Worm (Caenorhabditis elegans) whole organism, early embryonic: ENCODE data around the gene eas-1.

ENCODE experiments used
- B0310.2 ChIP-seq: sonication (generic microtip); optimal IDR thresholded peaks from 2 replicates; lab custom pipeline; 2016; ENCODE audit warnings: mild to moderate bottlenecking, missing genetic modification characterization, missing compliant biosample characterization
- F13C5.2 ChIP-seq: sonication (generic microtip); optimal IDR thresholded peaks from 2 replicates; lab custom pipeline; 2017; ENCODE audit warnings: mild to moderate bottlenecking, missing genetic modification characterization, inconsistent platforms, missing compliant biosample characterization
- aly-1 ChIP-seq: sonication (generic microtip); optimal IDR thresholded peaks from 2 replicates; lab custom pipeline; 2016; ENCODE audit warnings: missing genetic modification characterization, missing compliant biosample characterization
- ama-1 ChIP-seq: fragments of 150-350 bp; optimal IDR thresholded peaks from 2 replicates; lab custom pipeline; 2014
- ceh-13 ChIP-seq: fragments of 200-800 bp; sonication (Bioruptor generic); optimal IDR thresholded peaks from 2 replicates; lab custom pipeline; 2018; ENCODE audit warnings: mild to moderate bottlenecking, missing genetic modification characterization, missing compliant biosample characterization
- ceh-36 ChIP-seq: sonication (generic microtip); optimal IDR thresholded peaks from 2 replicates; lab custom pipeline; 2016; ENCODE audit warnings: missing genetic modification characterization, inconsistent platforms, missing compliant biosample characterization
- ets-7 ChIP-seq: sonication (generic microtip); optimal IDR thresholded peaks from 2 replicates; lab custom pipeline; 2016; ENCODE audit warnings: missing genotype, missing genetic modification characterization, missing compliant biosample characterization
- flt-1 ChIP-seq: fragments of 200-800 bp; sonication (Bioruptor generic); IDR thresholded peaks from 2 replicates; pipeline ENCODE4 v1.3.6; 2022; ENCODE audit warnings: missing genetic modification characterization, missing compliant biosample characterization
- hmbx-1 ChIP-seq: sonication (generic microtip); optimal IDR thresholded peaks from 2 replicates; lab custom pipeline; 2016; ENCODE audit warnings: mild to moderate bottlenecking, missing genetic modification characterization, missing compliant biosample characterization
- hmg-4 ChIP-seq: fragments of 200-800 bp; sonication (Bioruptor generic); optimal IDR thresholded peaks from 2 replicates; lab custom pipeline; 2018; ENCODE audit warnings: mild to moderate bottlenecking, missing genetic modification characterization, missing compliant biosample characterization
- hnd-1 ChIP-seq: sonication (generic microtip); optimal IDR thresholded peaks from 2 replicates; lab custom pipeline; 2016; ENCODE audit warnings: missing genetic modification characterization, missing compliant biosample characterization
- pes-1 ChIP-seq: fragments of 200-800 bp; sonication (Bioruptor generic); IDR thresholded peaks from 2 replicates; pipeline ENCODE4 v1.3.6; 2022; ENCODE audit warnings: missing genetic modification reagents, missing genetic modification characterization, missing compliant biosample characterization
- scrt-1 ChIP-seq: fragments of 200-800 bp; sonication (Bioruptor generic); IDR thresholded peaks from 2 replicates; pipeline ENCODE4 v1.3.6; 2022; ENCODE audit warnings: missing genetic modification characterization, missing compliant biosample characterization
- sea-1 ChIP-seq: fragments of 200-800 bp; sonication (Bioruptor generic); conservative IDR thresholded peaks from 2 replicates; pipeline ENCODE4 v1.3.6; 2022; ENCODE audit warnings: missing genetic modification characterization, missing compliant biosample characterization
- tbx-11 ChIP-seq: fragments of 200-800 bp; sonication (Bioruptor generic); IDR thresholded peaks from 2 replicates; pipeline ENCODE4 v1.3.6; 2022; ENCODE audit warnings: missing genetic modification characterization, missing compliant biosample characterization
- tbx-37 ChIP-seq: fragments of 200-800 bp; sonication (Bioruptor generic); conservative IDR thresholded peaks from 2 replicates; pipeline ENCODE4 v1.3.6; 2022; ENCODE audit warnings: missing genetic modification reagents, missing genetic modification characterization, missing compliant biosample characterization
- tra-4 ChIP-seq: sonication (generic microtip); optimal IDR thresholded peaks from 2 replicates; lab custom pipeline; 2017; ENCODE audit warnings: missing genetic modification characterization, missing compliant biosample characterization

eas-1 gene

DNA sequence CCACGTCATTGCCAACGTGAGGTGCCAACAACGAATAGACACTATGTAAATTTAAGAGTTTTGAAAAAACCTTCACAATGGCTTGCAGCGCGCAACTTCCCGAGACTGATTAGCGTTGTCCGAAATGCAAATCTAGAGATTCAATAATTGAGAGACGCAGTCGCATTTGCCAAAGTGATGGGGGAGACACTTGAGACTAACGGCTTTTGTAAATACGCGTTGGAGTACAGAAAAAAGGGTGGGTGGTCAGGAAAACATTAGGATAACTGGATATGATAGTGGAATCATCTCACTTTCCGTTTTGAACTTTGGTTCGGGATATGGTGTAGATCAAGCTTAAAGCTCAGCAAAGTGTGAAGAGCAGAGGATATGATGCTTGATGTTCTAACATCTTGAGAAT lies 39.5 kb downstream of the eas-1 start:
- TF ChIP-seq tbx-37 (no peak), ama-1 (lab: Kevin White, UChicago) (no peak), scrt-1 (GFP tag; lab: Robert Waterston, UW) (no peak), B0310.2 (tag; lab: Kevin White, UChicago) (no peak), sea-1 (GFP tag; lab: Robert Waterston, UW) (no peak), hnd-1 (tag; lab: Kevin White, UChicago) (no peak), tra-4 (tag; lab: Kevin White, UChicago) (no peak), ceh-13 (GFP tag; lab: Kevin White, UChicago) (no peak), pes-1 (GFP tag; lab: Robert Waterston, UW) (no peak), F13C5.2 (tag; lab: Kevin White, UChicago) (no peak), hmg-4 (GFP tag; lab: Kevin White, UChicago) (no peak), hmbx-1 (tag; lab: Kevin White, UChicago) (no peak)

DNA sequence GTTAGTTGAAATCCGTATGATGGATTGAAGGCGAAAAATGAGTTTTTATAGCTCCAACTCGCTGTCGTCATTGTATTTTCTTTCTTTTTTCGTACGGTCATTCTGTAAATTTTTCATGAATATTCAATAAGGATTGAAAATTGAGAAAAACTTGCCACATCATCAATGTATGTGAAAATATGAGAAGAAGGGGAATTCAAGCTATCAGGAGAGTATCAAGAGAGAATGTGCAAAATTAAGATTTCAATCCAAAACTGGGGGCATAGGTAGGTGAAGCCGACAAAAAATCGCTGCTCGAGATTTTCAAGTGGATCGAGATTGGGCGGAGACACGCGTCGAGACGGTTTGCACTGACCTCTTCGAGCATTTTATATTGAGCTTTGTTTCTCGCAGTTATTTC lies 44.2 kb downstream of the eas-1 start, which contains the start of gene nep-12:
TSS of gene nep-12 (minus strand) at position 101 of the 400 bp plus-strand sequence.
- TF ChIP-seq tbx-37 (no peak), tbx-11 (GFP tag; lab: Robert Waterston, UW) (no peak), F13C5.2 (tag; lab: Kevin White, UChicago) (no peak), flt-1 (GFP tag; lab: Robert Waterston, UW) (no peak), hnd-1 (tag; lab: Kevin White, UChicago) (no peak), hmg-4 (GFP tag; lab: Kevin White, UChicago) (no peak), ceh-36 (tag; lab: Kevin White, UChicago) (no peak), hmbx-1 (tag; lab: Kevin White, UChicago) (no peak), ceh-13 (GFP tag; lab: Kevin White, UChicago) (no peak), pes-1 (GFP tag; lab: Robert Waterston, UW) (no peak), ama-1 (lab: Kevin White, UChicago) (no peak), B0310.2 (tag; lab: Kevin White, UChicago) (no peak), sea-1 (GFP tag; lab: Robert Waterston, UW) (no peak), ets-7 (no peak), aly-1 (tag; lab: Kevin White, UChicago) (no peak), scrt-1 (GFP tag; lab: Robert Waterston, UW) (no peak), tra-4 (tag; lab: Kevin White, UChicago) (no peak)

DNA sequence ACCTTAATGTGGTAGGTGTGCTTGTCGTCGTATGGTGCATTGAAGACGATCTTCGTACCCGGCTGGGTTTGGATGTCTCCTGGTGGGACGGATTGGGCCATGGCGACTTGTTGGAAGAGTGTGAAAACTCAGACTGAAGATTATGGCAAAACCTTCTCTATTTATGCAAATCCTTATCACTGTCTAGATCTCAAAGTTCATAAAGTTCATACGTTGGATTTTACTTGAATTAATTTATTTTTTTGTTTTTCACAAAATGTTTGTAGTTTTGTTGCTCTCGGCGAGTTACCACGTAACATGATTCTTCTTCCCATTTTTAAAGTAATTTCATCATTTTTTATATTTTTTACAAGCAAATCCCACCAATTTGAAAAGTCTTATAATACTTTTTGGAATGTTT lies 46.0 kb downstream of the eas-1 start, which contains the start of gene msp-3:
TSS of gene msp-3 (minus strand) at position 101 of the 400 bp plus-strand sequence.
- no peak for TF ChIP-seq B0310.2 (tag; lab: Kevin White, UChicago)
- no peak for TF ChIP-seq tbx-11 (GFP tag; lab: Robert Waterston, UW)
- TF ChIP-seq ama-1 (lab: Kevin White, UChicago), result no peak
- no peak for TF ChIP-seq tbx-37
- TF ChIP-seq ceh-13 (GFP tag; lab: Kevin White, UChicago), result no peak
- TF ChIP-seq hnd-1 (tag; lab: Kevin White, UChicago), result no peak
- TF ChIP-seq tra-4 (tag; lab: Kevin White, UChicago), result no peak
- TF ChIP-seq ets-7, result no peak
- TF ChIP-seq hmbx-1 (tag; lab: Kevin White, UChicago), result no peak
- no peak for TF ChIP-seq ceh-36 (tag; lab: Kevin White, UChicago)
- TF ChIP-seq pes-1 (GFP tag; lab: Robert Waterston, UW), result no peak
- no peak for TF ChIP-seq hmg-4 (GFP tag; lab: Kevin White, UChicago)
- no peak for TF ChIP-seq aly-1 (tag; lab: Kevin White, UChicago)
- TF ChIP-seq sea-1 (GFP tag; lab: Robert Waterston, UW), result no peak
- TF ChIP-seq flt-1 (GFP tag; lab: Robert Waterston, UW), result no peak

DNA sequence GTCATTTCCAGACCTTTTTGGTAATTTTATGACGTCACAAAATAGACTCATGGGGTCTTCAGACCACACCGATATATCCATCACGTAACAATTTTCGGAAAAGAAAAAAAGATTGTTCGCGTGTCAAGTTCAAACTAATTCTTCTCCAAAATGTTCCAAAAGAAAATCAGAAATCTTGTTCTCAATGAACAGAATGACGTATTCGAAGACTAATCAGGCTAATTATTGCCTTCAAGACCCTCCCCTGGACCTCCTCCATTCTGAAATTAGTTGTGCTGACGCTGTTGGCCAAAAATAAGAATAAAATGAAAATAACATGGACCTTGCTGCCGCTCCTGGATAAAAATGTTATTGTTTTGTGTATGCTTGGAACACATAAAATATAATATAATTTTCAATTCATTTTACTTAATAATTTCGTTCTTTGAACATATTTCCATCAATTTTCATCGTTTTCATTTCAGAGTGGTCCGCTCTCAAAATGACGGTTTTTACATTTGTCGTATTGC lies 49.7 kb downstream of the eas-1 start, which contains the start of gene F26G1.15:
TSS of gene F26G1.15 (plus strand) at position 459 of the 509 bp plus-strand sequence.
- TF ChIP-seq F13C5.2 (tag; lab: Kevin White, UChicago) (no peak), ceh-36 (tag; lab: Kevin White, UChicago) (no peak), ceh-13 (GFP tag; lab: Kevin White, UChicago) (no peak), ets-7 (no peak), tbx-37 (no peak), hmbx-1 (tag; lab: Kevin White, UChicago) (no peak), flt-1 (GFP tag; lab: Robert Waterston, UW) (no peak), tra-4 (tag; lab: Kevin White, UChicago) (no peak), hmg-4 (GFP tag; lab: Kevin White, UChicago) (no peak), tbx-11 (GFP tag; lab: Robert Waterston, UW) (no peak), sea-1 (GFP tag; lab: Robert Waterston, UW) (no peak)

DNA sequence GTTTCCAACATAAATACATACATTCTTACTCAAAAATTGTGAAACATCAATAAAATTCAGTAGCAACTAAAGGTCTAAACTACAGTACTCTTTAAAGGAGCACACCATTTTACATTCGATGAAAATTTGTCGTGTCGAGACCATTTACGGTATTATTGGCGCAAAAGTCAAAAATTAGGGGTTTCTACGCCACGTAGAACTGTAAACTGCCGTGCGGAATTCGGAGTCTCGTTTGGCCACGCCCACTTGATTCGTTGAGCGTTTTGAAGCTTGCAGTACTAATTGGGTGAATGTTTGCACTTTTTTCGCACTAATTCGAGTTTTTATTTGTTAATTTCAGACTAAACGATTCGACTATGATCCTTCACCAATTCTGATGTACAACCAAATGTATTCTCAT lies 50.5 kb downstream of the eas-1 start:
- no peak for TF ChIP-seq sea-1 (GFP tag; lab: Robert Waterston, UW)
- no peak for TF ChIP-seq ceh-13 (GFP tag; lab: Kevin White, UChicago)
- no peak for TF ChIP-seq tbx-37
- TF ChIP-seq hmg-4 (GFP tag; lab: Kevin White, UChicago), result no peak
- TF ChIP-seq scrt-1 (GFP tag; lab: Robert Waterston, UW), result no peak
- TF ChIP-seq tbx-11 (GFP tag; lab: Robert Waterston, UW), result no peak
- no peak for TF ChIP-seq F13C5.2 (tag; lab: Kevin White, UChicago)
- no peak for TF ChIP-seq ama-1 (lab: Kevin White, UChicago)
- no peak for TF ChIP-seq flt-1 (GFP tag; lab: Robert Waterston, UW)
- no peak for TF ChIP-seq ceh-36 (tag; lab: Kevin White, UChicago)
- TF ChIP-seq B0310.2 (tag; lab: Kevin White, UChicago), result no peak
- no peak for TF ChIP-seq aly-1 (tag; lab: Kevin White, UChicago)
- TF ChIP-seq hmbx-1 (tag; lab: Kevin White, UChicago), result no peak
- no peak for TF ChIP-seq ets-7
- TF ChIP-seq hnd-1 (tag; lab: Kevin White, UChicago), result no peak
